Fruit fly (Drosophila melanogaster) whole organism, embryonic: ENCODE results near the gene Cad96Cb.

Experiments
- Asciz ChIP-seq: fragments of 200-800 bp; sonication (Bioruptor generic); optimal IDR thresholded peaks from 2 replicates; lab custom pipeline; 2017; ENCODE audit warnings: missing biosample characterization, mild to moderate bottlenecking, missing genetic modification characterization, missing genetic modification reagents
- Bdp1 ChIP-seq: fragments of 200-800 bp; sonication (Bioruptor generic); optimal IDR thresholded peaks from 3 replicates; lab custom pipeline; 2016; ENCODE audit warnings: missing biosample characterization, missing genetic modification characterization
- CG12219 ChIP-seq: fragments of 200-800 bp; sonication (Bioruptor generic); optimal IDR thresholded peaks from 3 replicates; lab custom pipeline; 2018; ENCODE audit warnings: missing biosample characterization, mild to moderate bottlenecking, missing genetic modification characterization
- CG15269 ChIP-seq: fragments of 200-800 bp; sonication (Bioruptor generic); optimal IDR thresholded peaks from 2 replicates; lab custom pipeline; 2018; ENCODE audit warnings: missing biosample characterization, mild to moderate bottlenecking, missing genetic modification characterization, moderate library complexity
- CG1603 ChIP-seq: fragments of 200-800 bp; sonication (Bioruptor generic); optimal IDR thresholded peaks from 2 replicates; lab custom pipeline; 2019; ENCODE audit warnings: missing biosample characterization, mild to moderate bottlenecking, missing genetic modification characterization, moderate library complexity
- CG1647 ChIP-seq: fragments of 200-800 bp; sonication (Bioruptor generic); optimal IDR thresholded peaks from 3 replicates; lab custom pipeline; 2016; ENCODE audit warnings: missing biosample characterization, missing genetic modification characterization
- CG1792 ChIP-seq: fragments of 200-800 bp; sonication (Bioruptor generic); optimal IDR thresholded peaks from 2 replicates; lab custom pipeline; 2016; ENCODE audit warnings: missing biosample characterization, missing genetic modification characterization
- CG18619 ChIP-seq: fragments of 200-800 bp; sonication (Bioruptor generic); optimal IDR thresholded peaks from 3 replicates; lab custom pipeline; 2017; ENCODE audit warnings: missing biosample characterization, mild to moderate bottlenecking, missing genetic modification characterization
- CG3407 ChIP-seq: fragments of 200-800 bp; sonication (Bioruptor generic); optimal IDR thresholded peaks from 2 replicates; lab custom pipeline; 2018; ENCODE audit warnings: missing biosample characterization, mild to moderate bottlenecking, missing genetic modification characterization
- CG4707 ChIP-seq: fragments of 200-800 bp; sonication (Bioruptor generic); optimal IDR thresholded peaks from 2 replicates; lab custom pipeline; 2018; ENCODE audit warnings: missing biosample characterization, mild to moderate bottlenecking, missing genetic modification characterization, moderate library complexity
- CG7786 ChIP-seq: fragments of 200-800 bp; sonication (Bioruptor generic); optimal IDR thresholded peaks from 2 replicates; lab custom pipeline; 2016; ENCODE audit warnings: missing biosample characterization, missing genetic modification characterization
- CG7928 ChIP-seq: fragments of 200-800 bp; sonication (Bioruptor generic); optimal IDR thresholded peaks from 2 replicates; lab custom pipeline; 2017; ENCODE audit warnings: missing biosample characterization, mild to moderate bottlenecking, missing genetic modification characterization
- CkIIα-i1 ChIP-seq: fragments of 200-800 bp; sonication (Bioruptor generic); IDR thresholded peaks from 2 replicates; pipeline ENCODE4 v1.3.6; 2022; ENCODE audit warnings: missing biosample characterization, missing genetic modification characterization
- ERR ChIP-seq: fragments of 200-800 bp; sonication (Bioruptor generic); optimal IDR thresholded peaks from 2 replicates; lab custom pipeline; 2016; ENCODE audit warnings: missing biosample characterization, missing genetic modification characterization
- Eip74EF ChIP-seq, 2 experiments: fragments of 200-800 bp in 1 of 2; fragments of >200 bp in 1 of 2; sonication (Bioruptor generic) in 1 of 2; optimal IDR thresholded peaks; 2 replicates each; lab custom pipeline; 2017 to 2019; ENCODE audit warnings: missing biosample characterization in 2 of 2, missing genetic modification characterization in 2 of 2, mild to moderate bottlenecking in 1 of 2, moderate library complexity in 1 of 2
- Ets65A ChIP-seq: fragments of 200-800 bp; sonication (Bioruptor generic); peaks from one replicate; lab custom pipeline; 2016; ENCODE audit warnings: missing biosample characterization, missing genetic modification characterization
- Gug ChIP-seq: fragments of 200-800 bp; sonication (Bioruptor generic); IDR thresholded peaks from 4 replicates; pipeline ENCODE4 v1.3.6; 2022; ENCODE audit warnings: missing biosample characterization, missing genetic modification characterization
- H15 ChIP-seq: fragments of 200-800 bp; sonication (Bioruptor generic); IDR thresholded peaks from 3 replicates; pipeline ENCODE4 v1.3.6; 2022; ENCODE audit warnings: missing biosample characterization, missing genetic modification characterization
- HHEX ChIP-seq: fragments of 200-800 bp; sonication (Bioruptor generic); optimal IDR thresholded peaks from 3 replicates; lab custom pipeline; 2017; ENCODE audit warnings: missing biosample characterization, mild to moderate bottlenecking, missing genetic modification characterization, missing genetic modification reagents
- Hand ChIP-seq: fragments of 200-800 bp; sonication (Bioruptor generic); optimal IDR thresholded peaks from 2 replicates; lab custom pipeline; 2017; ENCODE audit warnings: mild to moderate bottlenecking, missing biosample characterization, missing genetic modification reagents, missing genetic modification characterization
- HmgD ChIP-seq: fragments of 200-800 bp; sonication (Bioruptor generic); optimal IDR thresholded peaks from 3 replicates; lab custom pipeline; 2016; ENCODE audit warnings: missing biosample characterization, missing genetic modification characterization
- Hr51 ChIP-seq, 2 experiments: fragments of 200-800 bp; sonication (Bioruptor generic); optimal IDR thresholded peaks; 2 replicates in 1 of 2; 3 replicates in 1 of 2; lab custom pipeline; 2016 to 2018; ENCODE audit warnings: missing biosample characterization in 2 of 2, missing genetic modification characterization in 2 of 2, mild to moderate bottlenecking in 1 of 2, moderate library complexity in 1 of 2
- Med ChIP-seq: fragments of 200-800 bp; sonication (Bioruptor generic); peaks from one replicate; lab custom pipeline; 2016; ENCODE audit warnings: missing biosample characterization, missing genetic modification characterization, mild to moderate bottlenecking, inconsistent platforms, moderate library complexity
- Myb ChIP-seq: fragments of 200-800 bp; sonication (Bioruptor generic); optimal IDR thresholded peaks from 2 replicates; lab custom pipeline; 2016; ENCODE audit warnings: missing biosample characterization, missing genetic modification characterization
- Oaz ChIP-seq: fragments of 200-800 bp; sonication (Bioruptor generic); IDR thresholded peaks from 2 replicates; pipeline ENCODE4 v1.3.6; 2022; ENCODE audit warnings: missing biosample characterization, missing genetic modification characterization
- Rfx ChIP-seq: fragments of 200-800 bp; sonication (Bioruptor generic); IDR thresholded peaks from 2 replicates; pipeline ENCODE4 v1.3.6; 2022; ENCODE audit warnings: missing biosample characterization, missing genetic modification characterization
- Taf1 ChIP-seq: fragments of 200-800 bp; sonication (Bioruptor generic); IDR thresholded peaks from 2 replicates; pipeline ENCODE4 v1.3.6; 2022; ENCODE audit warnings: missing biosample characterization, missing genetic modification characterization
- Vsx1 ChIP-seq: fragments of 200-800 bp; sonication (Bioruptor generic); optimal IDR thresholded peaks from 2 replicates; lab custom pipeline; 2017; ENCODE audit warnings: missing biosample characterization, mild to moderate bottlenecking, missing genetic modification characterization, missing genetic modification reagents
- ac ChIP-seq: fragments of 200-800 bp; sonication (Bioruptor generic); optimal IDR thresholded peaks from 3 replicates; lab custom pipeline; 2017; ENCODE audit warnings: missing biosample characterization, mild to moderate bottlenecking, missing genetic modification characterization
- bcd ChIP-seq: fragments of 200-800 bp; sonication (Bioruptor generic); optimal IDR thresholded peaks from 2 replicates; lab custom pipeline; 2017; ENCODE audit warnings: missing biosample characterization, mild to moderate bottlenecking, missing genetic modification characterization
- bsh ChIP-seq, 2 experiments: fragments of 200-800 bp; sonication (Bioruptor generic); optimal IDR thresholded peaks; 2 replicates each; lab custom pipeline; 2017 to 2018; ENCODE audit warnings: mild to moderate bottlenecking in 2 of 2, missing biosample characterization in 2 of 2, missing genetic modification characterization in 2 of 2, moderate library complexity in 1 of 2
- chif ChIP-seq, 2 experiments: fragments of 200-800 bp; sonication (Bioruptor generic); optimal IDR thresholded peaks; 3 replicates each; lab custom pipeline; 2016; ENCODE audit warnings: missing biosample characterization in 2 of 2, missing genetic modification characterization in 2 of 2
- chn ChIP-seq: fragments of 200-800 bp; sonication (Bioruptor generic); optimal IDR thresholded peaks from 2 replicates; lab custom pipeline; 2016; ENCODE audit warnings: missing biosample characterization, missing genetic modification characterization
- crc ChIP-seq: fragments of 200-800 bp; sonication (Bioruptor generic); optimal IDR thresholded peaks from 2 replicates; lab custom pipeline; 2016; ENCODE audit warnings: missing biosample characterization, missing genetic modification characterization
- gfzf ChIP-seq: fragments of 200-800 bp; sonication (Bioruptor generic); optimal IDR thresholded peaks from 2 replicates; lab custom pipeline; 2016; ENCODE audit warnings: missing biosample characterization, mild to moderate bottlenecking, missing genetic modification characterization, moderate library complexity
- gt ChIP-seq: fragments of 200-800 bp; sonication (Bioruptor generic); IDR thresholded peaks from 2 replicates; pipeline ENCODE4 v1.3.6; 2022; ENCODE audit warnings: missing biosample characterization, missing genetic modification characterization
- klu ChIP-seq: fragments of 200-800 bp; sonication (Bioruptor generic); IDR thresholded peaks from 2 replicates; pipeline ENCODE4 v1.3.6; 2022; ENCODE audit warnings: missing biosample characterization, missing genetic modification characterization
- lola ChIP-seq, 3 experiments: fragments of >200 bp in 2 of 3; fragments of 200-800 bp in 1 of 3; sonication (Bioruptor generic) in 1 of 3; optimal IDR thresholded peaks; 2 replicates each; lab custom pipeline; 2017 to 2019; ENCODE audit warnings: missing biosample characterization in 3 of 3, missing genetic modification characterization in 3 of 3, mild to moderate bottlenecking in 1 of 3, moderate library complexity in 1 of 3
- luna ChIP-seq: fragments of 200-800 bp; sonication (Bioruptor generic); optimal IDR thresholded peaks from 2 replicates; lab custom pipeline; 2016; ENCODE audit warnings: missing biosample characterization, missing genetic modification characterization
- mam ChIP-seq: fragments of 200-800 bp; sonication (Bioruptor generic); optimal IDR thresholded peaks from 3 replicates; lab custom pipeline; 2016; ENCODE audit warnings: missing biosample characterization, missing genetic modification characterization
- otp ChIP-seq: fragments of 200-800 bp; sonication (Bioruptor generic); IDR thresholded peaks from 3 replicates; pipeline ENCODE4, ENCODE4 v1.3.6; 2022; ENCODE audit warnings: missing biosample characterization, missing genetic modification characterization
- p53 ChIP-seq: fragments of 200-800 bp; sonication (Bioruptor generic); optimal IDR thresholded peaks from 2 replicates; lab custom pipeline; 2016; ENCODE audit warnings: missing biosample characterization, missing genetic modification characterization
- peb ChIP-seq: fragments of 200-800 bp; sonication (Bioruptor generic); IDR thresholded peaks from 2 replicates; pipeline ENCODE4 v1.3.6; 2022; ENCODE audit warnings: missing biosample characterization, missing genetic modification characterization
- ranshi ChIP-seq: fragments of 200-800 bp; sonication (Bioruptor generic); IDR thresholded peaks from 2 replicates; pipeline ENCODE4 v1.3.6; 2022; ENCODE audit warnings: missing biosample characterization, missing genetic modification characterization
- salm ChIP-seq: fragments of 200-800 bp; sonication (Bioruptor generic); optimal IDR thresholded peaks from 2 replicates; lab custom pipeline; 2018; ENCODE audit warnings: missing biosample characterization, mild to moderate bottlenecking, missing genetic modification characterization
- sens ChIP-seq: fragments of 200-800 bp; sonication (Bioruptor generic); peaks from one replicate; lab custom pipeline; 2016; ENCODE audit warnings: missing biosample characterization, missing genetic modification characterization
- sima ChIP-seq: fragments of 200-800 bp; sonication (Bioruptor generic); optimal IDR thresholded peaks from 2 replicates; lab custom pipeline; 2016; ENCODE audit warnings: missing biosample characterization, missing genetic modification characterization
- tll ChIP-seq, 2 experiments: fragments of 200-800 bp in 1 of 2; fragments of >200 bp in 1 of 2; sonication (Bioruptor generic) in 1 of 2; optimal IDR thresholded peaks; 2 replicates each; lab custom pipeline; 2017 to 2019; ENCODE audit warnings: missing biosample characterization in 2 of 2, missing genetic modification characterization in 2 of 2, mild to moderate bottlenecking in 1 of 2, moderate library complexity in 1 of 2

Gene Cad96Cb

dm6 chr3R:25232271-25232989 lies at the start of gene Cad96Cb (continued):
- TF ChIP-seq gt (no peak; the same call in 1 of the 2 replicates), sima (peak; percentile 30), Ets65A (GFP tag; lab: Kevin White, UChicago) (peak; percentile 95), CG15269 (peak; percentile 73), Hr51 (GFP tag; optimal IDR thresholded peaks at IDR 0.05; lab: Kevin White, UChicago) (peak; percentile 48 to 90), Myb (GFP tag; lab: Kevin White, UChicago) (peak; percentile 54), chif (GFP tag; optimal IDR thresholded peaks at IDR 0.05; lab: Kevin White, UChicago) (peak; percentile 56 to 89), crc (GFP tag; lab: Kevin White, UChicago) (peak; percentile 59), ERR (peak; percentile 54), CG3407 (peak; percentile 85), peb (GFP tag; lab: Robert Waterston, UW) (peak; percentile 23; the same call in 1 of the 2 replicates), Gug (GFP tag; lab: Robert Waterston, UW) (peak; percentile 36; the same call in 2 of the 4 replicates), tll (GFP tag; optimal IDR thresholded peaks at IDR 0.05; lab: Kevin White, UChicago) (no peak), CkIIα-i1 (no peak), gfzf (GFP tag; lab: Kevin White, UChicago) (no peak), CG7786 (peak; percentile 56), Oaz (GFP tag; lab: Robert Waterston, UW) (0 out of 2 replicates have a peak, but pooled peaks have one; percentile 42), CG7928 (GFP tag; lab: Kevin White, UChicago) (peak; percentile 7), Hand (peak; percentile 20), sens (GFP tag; lab: Kevin White, UChicago) (peak; percentile 99), mam (GFP tag; lab: Kevin White, UChicago) (peak; percentile 53), bcd (GFP tag; lab: Kevin White, UChicago) (peak; percentile 84), CG1603 (tag; lab: Kevin White, UChicago) (peak; percentile 41), otp (GFP tag; lab: Robert Waterston, UW) (peak; percentile 38; the same call in 1 of the 3 replicates), Med (peak; percentile 93), Vsx1 (GFP tag; lab: Kevin White, UChicago) (peak; percentile 75), HmgD (GFP tag; lab: Kevin White, UChicago) (peak; percentile 28), p53 (GFP tag; lab: Kevin White, UChicago) (no peak), CG1647 (GFP tag; lab: Kevin White, UChicago) (peak; percentile 32), lola (GFP tag; optimal IDR thresholded peaks at IDR 0.05; lab: Kevin White, UChicago) (peak in 1 of 3 experiments; percentile 94), CG1792 (GFP tag; lab: Kevin White, UChicago) (peak; percentile 63), Taf1 (no peak), CG4707 (GFP tag; lab: Kevin White, UChicago) (peak; percentile 48), Eip74EF (GFP tag; optimal IDR thresholded peaks at IDR 0.05; lab: Kevin White, UChicago) (peak in 1 of 2 experiments; percentile 92), bsh (GFP tag; optimal IDR thresholded peaks at IDR 0.05; lab: Kevin White, UChicago) (peak; percentile 84 to 91), ac (peak; percentile 43), Bdp1 (peak; percentile 58), CG12219 (peak; percentile 69), chn (GFP tag; lab: Kevin White, UChicago) (peak; percentile 65), H15 (GFP tag; lab: Robert Waterston, UW) (peak; percentile 64; the same call in 1 of the 3 replicates), HHEX (GFP tag; lab: Kevin White, UChicago) (peak; percentile 74), Asciz (GFP tag; lab: Kevin White, UChicago) (peak; percentile 91), luna (GFP tag; lab: Kevin White, UChicago) (no peak), ranshi (peak; percentile 38; the same call in 1 of the 2 replicates), klu (GFP tag; lab: Robert Waterston, UW) (peak; percentile 10; the same call in 1 of the 2 replicates), salm (tag; lab: Kevin White, UChicago) (peak; percentile 77), CG18619 (GFP tag; lab: Kevin White, UChicago) (peak; percentile 82), Rfx (GFP tag; lab: Robert Waterston, UW) (peak; percentile 12)
